Fruit fly (Drosophila melanogaster) whole organism, embryonic: Measurements from ENCODE around the gene CG5050.

Experiments
- Abd-B ChIP-seq: fragments of 200-800 bp; sonication (Bioruptor generic); optimal IDR thresholded peaks from 2 replicates; lab custom pipeline; 2018; ENCODE audit warnings: missing biosample characterization, mild to moderate bottlenecking, missing genetic modification characterization, moderate library complexity
- Bdp1 ChIP-seq: fragments of 200-800 bp; sonication (Bioruptor generic); optimal IDR thresholded peaks from 3 replicates; lab custom pipeline; 2016; ENCODE audit warnings: missing biosample characterization, missing genetic modification characterization
- CG10366 ChIP-seq: fragments of 200-800 bp; sonication (Bioruptor generic); IDR thresholded peaks from 2 replicates; pipeline ENCODE4 v1.3.6; 2022; ENCODE audit warnings: missing biosample characterization, missing genetic modification characterization
- CG10431 ChIP-seq: fragments of 200-800 bp; sonication (Bioruptor generic); optimal IDR thresholded peaks from 3 replicates; lab custom pipeline; 2018; ENCODE audit warnings: missing biosample characterization, mild to moderate bottlenecking, missing genetic modification characterization
- CG10654 ChIP-seq: fragments of 200-800 bp; sonication (Bioruptor generic); optimal IDR thresholded peaks from 2 replicates; lab custom pipeline; 2016; ENCODE audit warnings: missing biosample characterization, missing genetic modification characterization
- CG11456 ChIP-seq: fragments of 200-800 bp; sonication (Bioruptor generic); IDR thresholded peaks from 3 replicates; pipeline ENCODE4 v1.3.6; 2022; ENCODE audit warnings: missing biosample characterization, missing genetic modification characterization
- CG13123 ChIP-seq: fragments of 200-800 bp; sonication (Bioruptor generic); optimal IDR thresholded peaks from 2 replicates; lab custom pipeline; 2016; ENCODE audit warnings: missing biosample characterization, missing genetic modification characterization
- CG15269 ChIP-seq: fragments of 200-800 bp; sonication (Bioruptor generic); optimal IDR thresholded peaks from 2 replicates; lab custom pipeline; 2018; ENCODE audit warnings: missing biosample characterization, mild to moderate bottlenecking, missing genetic modification characterization, moderate library complexity
- CG15696 ChIP-seq: fragments of 200-800 bp; sonication (Bioruptor generic); optimal IDR thresholded peaks from 2 replicates; lab custom pipeline; 2019; ENCODE audit warnings: missing biosample characterization, mild to moderate bottlenecking, missing genetic modification characterization, moderate library complexity
- CG1602 ChIP-seq: fragments of 200-800 bp; sonication (Bioruptor generic); optimal IDR thresholded peaks from 3 replicates; lab custom pipeline; 2016; ENCODE audit warnings: missing biosample characterization, missing genetic modification characterization
- CG1647 ChIP-seq: fragments of 200-800 bp; sonication (Bioruptor generic); optimal IDR thresholded peaks from 3 replicates; lab custom pipeline; 2016; ENCODE audit warnings: missing biosample characterization, missing genetic modification characterization
- CG16779 ChIP-seq: fragments of 200-800 bp; sonication (Bioruptor generic); IDR thresholded peaks from 2 replicates; pipeline ENCODE4 v1.3.6; 2022; ENCODE audit warnings: missing biosample characterization, missing genetic modification characterization
- CG17361 ChIP-seq: fragments of 200-800 bp; sonication (Bioruptor generic); IDR thresholded peaks from 3 replicates; pipeline ENCODE4 v1.3.6; 2022; ENCODE audit warnings: missing biosample characterization, missing genetic modification characterization
- CG18619 ChIP-seq: fragments of 200-800 bp; sonication (Bioruptor generic); optimal IDR thresholded peaks from 3 replicates; lab custom pipeline; 2017; ENCODE audit warnings: missing biosample characterization, mild to moderate bottlenecking, missing genetic modification characterization
- CG2116 ChIP-seq: fragments of 200-800 bp; sonication (Bioruptor generic); optimal IDR thresholded peaks from 3 replicates; lab custom pipeline; 2018; ENCODE audit warnings: missing biosample characterization, mild to moderate bottlenecking, missing genetic modification characterization
- CG2678 ChIP-seq: fragments of 200-800 bp; sonication (Bioruptor generic); optimal IDR thresholded peaks from 3 replicates; lab custom pipeline; 2019; ENCODE audit warnings: missing biosample characterization, mild to moderate bottlenecking, missing genetic modification characterization, moderate library complexity
- CG6765 ChIP-seq: fragments of 200-800 bp; sonication (Bioruptor generic); optimal IDR thresholded peaks from 3 replicates; lab custom pipeline; 2017; ENCODE audit warnings: missing biosample characterization, mild to moderate bottlenecking, missing genetic modification characterization
- CG7556 ChIP-seq: fragments of 200-800 bp; sonication (Bioruptor generic); optimal IDR thresholded peaks from 2 replicates; lab custom pipeline; 2017; ENCODE audit warnings: missing biosample characterization, mild to moderate bottlenecking, missing genetic modification characterization
- CG7963 ChIP-seq: fragments of 200-800 bp; sonication (Bioruptor generic); IDR thresholded peaks from 3 replicates; pipeline ENCODE4 v1.3.6; 2022; ENCODE audit warnings: missing biosample characterization, missing genetic modification characterization; ENCODE audit not compliant: partially characterized antibody
- CG8765 ChIP-seq: fragments of 200-800 bp; sonication (Bioruptor generic); IDR thresholded peaks from 2 replicates; pipeline ENCODE4 v1.3.6; 2022; ENCODE audit warnings: missing biosample characterization, missing genetic modification characterization
- CG8944 ChIP-seq: fragments of 200-800 bp; sonication (Bioruptor generic); optimal IDR thresholded peaks from 3 replicates; lab custom pipeline; 2016; ENCODE audit warnings: missing biosample characterization, missing genetic modification characterization
- Dek ChIP-seq: fragments of 200-800 bp; sonication (Bioruptor generic); optimal IDR thresholded peaks from 3 replicates; lab custom pipeline; 2019; ENCODE audit warnings: missing biosample characterization, mild to moderate bottlenecking, missing genetic modification characterization, moderate library complexity
- Dfd ChIP-seq, 2 experiments: fragments of >200 bp; optimal IDR thresholded peaks; 2 replicates each; lab custom pipeline; 2017; ENCODE audit warnings: missing biosample characterization in 2 of 2, missing genetic modification characterization in 2 of 2
- HLH54F ChIP-seq: fragments of 200-800 bp; sonication (Bioruptor generic); optimal IDR thresholded peaks from 3 replicates; lab custom pipeline; 2016; ENCODE audit warnings: missing biosample characterization, missing genetic modification characterization
- Kr ChIP-seq: fragments of 200-800 bp; sonication (Bioruptor generic); optimal IDR thresholded peaks from 2 replicates; lab custom pipeline; 2017; ENCODE audit warnings: missing biosample characterization, mild to moderate bottlenecking, missing genetic modification characterization
- Max ChIP-seq: fragments of 200-800 bp; sonication (Bioruptor generic); optimal IDR thresholded peaks from 2 replicates; lab custom pipeline; 2016; ENCODE audit warnings: missing biosample characterization, mild to moderate bottlenecking, missing genetic modification characterization
- Pdp1 ChIP-seq, 2 experiments: fragments of 200-800 bp; sonication (Bioruptor generic); optimal IDR thresholded peaks; 3 replicates each; lab custom pipeline; 2016; ENCODE audit warnings: missing biosample characterization in 2 of 2, missing genetic modification characterization in 2 of 2, mild to moderate bottlenecking in 1 of 2, moderate library complexity in 1 of 2
- Side ChIP-seq: fragments of 200-800 bp; sonication (Bioruptor generic); optimal IDR thresholded peaks from 2 replicates; lab custom pipeline; 2016; ENCODE audit warnings: missing biosample characterization, missing genetic modification characterization
- aop ChIP-seq: fragments of 200-800 bp; sonication (Bioruptor generic); IDR thresholded peaks from 2 replicates; pipeline ENCODE4 v1.3.6; 2022; ENCODE audit warnings: missing biosample characterization, missing genetic modification characterization
- ash1 ChIP-seq: fragments of 200-800 bp; sonication (Bioruptor generic); optimal IDR thresholded peaks from 2 replicates; lab custom pipeline; 2018; ENCODE audit warnings: missing biosample characterization, mild to moderate bottlenecking, missing genetic modification characterization
- bab2 ChIP-seq: fragments of 200-800 bp; sonication (Bioruptor generic); optimal IDR thresholded peaks from 2 replicates; lab custom pipeline; 2016; ENCODE audit warnings: missing biosample characterization, missing genetic modification characterization
- cato ChIP-seq: fragments of 200-800 bp; sonication (Bioruptor generic); optimal IDR thresholded peaks from 2 replicates; lab custom pipeline; 2016; ENCODE audit warnings: missing biosample characterization, missing genetic modification characterization, borderline replicate concordance
- chinmo ChIP-seq: fragments of 200-800 bp; sonication (Bioruptor generic); IDR thresholded peaks from 4 replicates; pipeline ENCODE4 v1.3.6; 2022; ENCODE audit warnings: missing biosample characterization, missing genetic modification characterization; ENCODE audit not compliant: partially characterized antibody
- danr ChIP-seq: fragments of 200-800 bp; sonication (Bioruptor generic); IDR thresholded peaks from 2 replicates; pipeline ENCODE4 v1.3.6; 2022; ENCODE audit warnings: missing biosample characterization, missing genetic modification characterization
- esg ChIP-seq: fragments of 200-800 bp; sonication (Bioruptor generic); conservative IDR thresholded peaks from 2 replicates; pipeline ENCODE4 v1.3.6; 2022; ENCODE audit warnings: missing biosample characterization, missing genetic modification characterization
- eve ChIP-seq, 2 experiments: fragments of >200 bp; optimal IDR thresholded peaks; 2 replicates each; lab custom pipeline; 2017; ENCODE audit warnings: missing biosample characterization in 2 of 2, missing genetic modification characterization in 2 of 2
- fd3F ChIP-seq: fragments of 200-800 bp; sonication (Bioruptor generic); optimal IDR thresholded peaks from 2 replicates; lab custom pipeline; 2018; ENCODE audit warnings: missing biosample characterization, mild to moderate bottlenecking, missing genetic modification characterization, moderate library complexity
- gce ChIP-seq: fragments of 200-800 bp; sonication (Bioruptor generic); IDR thresholded peaks from 3 replicates; pipeline ENCODE4 v1.3.6; 2022; ENCODE audit warnings: missing biosample characterization, missing genetic modification characterization
- gfzf ChIP-seq: fragments of 200-800 bp; sonication (Bioruptor generic); optimal IDR thresholded peaks from 2 replicates; lab custom pipeline; 2016; ENCODE audit warnings: missing biosample characterization, mild to moderate bottlenecking, missing genetic modification characterization, moderate library complexity
- grau ChIP-seq: fragments of 200-800 bp; optimal IDR thresholded peaks from 3 replicates; lab custom pipeline; 2019; ENCODE audit warnings: missing biosample characterization, mild to moderate bottlenecking, missing genetic modification characterization, moderate library complexity
- grn ChIP-seq: fragments of 200-800 bp; sonication (Bioruptor generic); optimal IDR thresholded peaks from 3 replicates; lab custom pipeline; 2017; ENCODE audit warnings: missing biosample characterization, missing genetic modification characterization
- gsb ChIP-seq: fragments of 200-800 bp; sonication (Bioruptor generic); IDR thresholded peaks from 2 replicates; pipeline ENCODE4 v1.3.6; 2022; ENCODE audit warnings: missing biosample characterization, missing genetic modification characterization
- gt ChIP-seq: fragments of 200-800 bp; sonication (Bioruptor generic); IDR thresholded peaks from 2 replicates; pipeline ENCODE4 v1.3.6; 2022; ENCODE audit warnings: missing biosample characterization, missing genetic modification characterization
- pita ChIP-seq: fragments of 200-800 bp; sonication (Bioruptor generic); optimal IDR thresholded peaks from 2 replicates; lab custom pipeline; 2017; ENCODE audit warnings: missing biosample characterization, mild to moderate bottlenecking, missing genetic modification characterization
- rib ChIP-seq: fragments of 200-800 bp; sonication (Bioruptor generic); IDR thresholded peaks from 2 replicates; pipeline ENCODE4 v1.3.6; 2022; ENCODE audit warnings: missing biosample characterization, missing genetic modification characterization
- scrt ChIP-seq: fragments of 200-800 bp; sonication (Bioruptor generic); optimal IDR thresholded peaks from 2 replicates; lab custom pipeline; 2018; ENCODE audit warnings: missing biosample characterization, mild to moderate bottlenecking, missing genetic modification characterization, moderate library complexity
- sqz ChIP-seq: fragments of 200-800 bp; sonication (Bioruptor generic); optimal IDR thresholded peaks from 3 replicates; lab custom pipeline; 2018; ENCODE audit warnings: missing biosample characterization, mild to moderate bottlenecking, missing genetic modification characterization
- sug ChIP-seq: fragments of 200-800 bp; optimal IDR thresholded peaks from 2 replicates; lab custom pipeline; 2019; ENCODE audit warnings: missing biosample characterization, mild to moderate bottlenecking, missing genetic modification characterization, moderate library complexity
- tll ChIP-seq, 2 experiments: fragments of 200-800 bp in 1 of 2; fragments of >200 bp in 1 of 2; sonication (Bioruptor generic) in 1 of 2; optimal IDR thresholded peaks; 2 replicates each; lab custom pipeline; 2017 to 2019; ENCODE audit warnings: missing biosample characterization in 2 of 2, missing genetic modification characterization in 2 of 2, mild to moderate bottlenecking in 1 of 2, moderate library complexity in 1 of 2
- tx ChIP-seq: fragments of 200-800 bp; sonication (Bioruptor generic); optimal IDR thresholded peaks from 2 replicates; lab custom pipeline; 2016; ENCODE audit warnings: missing biosample characterization, missing genetic modification characterization
- zf30C ChIP-seq: fragments of 200-800 bp; sonication (Bioruptor generic); optimal IDR thresholded peaks from 3 replicates; lab custom pipeline; 2018; ENCODE audit warnings: missing biosample characterization, mild to moderate bottlenecking, missing genetic modification characterization

CG5050 gene

dm6 chr2L:17427929-17428456, 24.7 kb upstream of the CG5050 start (continued):
- TF ChIP-seq tll (GFP tag; optimal IDR thresholded peaks at IDR 0.05; lab: Kevin White, UChicago) = no peak
- no peak for TF ChIP-seq CG1602 (GFP tag; lab: Kevin White, UChicago)
- no peak for TF ChIP-seq Kr
- no peak for TF ChIP-seq CG7556
- TF ChIP-seq rib (GFP tag; lab: Robert Waterston, UW) = no peak
- no peak for TF ChIP-seq CG18619
- no peak for TF ChIP-seq CG8944 (GFP tag; lab: Kevin White, UChicago)
- no peak for TF ChIP-seq HLH54F
- peak; percentile 21 for TF ChIP-seq grn (GFP tag; lab: Kevin White, UChicago)
- no peak for TF ChIP-seq CG1647
- no peak for TF ChIP-seq CG10654
- TF ChIP-seq CG7963 (GFP tag; lab: Robert Waterston, UW) = no peak
- no peak for TF ChIP-seq zf30C (GFP tag; lab: Kevin White, UChicago)
- TF ChIP-seq pita (GFP tag; lab: Kevin White, UChicago) = no peak
- TF ChIP-seq ash1 = no peak
- TF ChIP-seq cato (GFP tag; lab: Kevin White, UChicago) = no peak
- TF ChIP-seq CG10431 (GFP tag; lab: Kevin White, UChicago) = no peak
- TF ChIP-seq gsb (GFP tag; lab: Robert Waterston, UW) = no peak
- TF ChIP-seq CG11456 (GFP tag; lab: Robert Waterston, UW) = no peak
- TF ChIP-seq sqz (GFP tag; lab: Kevin White, UChicago) = no peak
- TF ChIP-seq CG2116 (GFP tag; lab: Kevin White, UChicago) = no peak
- TF ChIP-seq grau (tag; lab: Kevin White, UChicago) = peak; percentile 5
- no peak; the same call in 2 of the 3 replicates for TF ChIP-seq gce (GFP tag; lab: Robert Waterston, UW)
- TF ChIP-seq fd3F (GFP tag; lab: Kevin White, UChicago) = no peak
- TF ChIP-seq CG15269 (tag; lab: Kevin White, UChicago) = peak; percentile 38
- no peak for TF ChIP-seq CG16779 (GFP tag; lab: Robert Waterston, UW)
- no peak for TF ChIP-seq CG15696 (tag; lab: Kevin White, UChicago)
- no peak for TF ChIP-seq CG6765 (GFP tag; lab: Kevin White, UChicago)
- TF ChIP-seq Max (GFP tag; lab: Kevin White, UChicago) = no peak
- no peak for TF ChIP-seq aop (GFP tag; lab: Robert Waterston, UW)
- TF ChIP-seq tx (GFP tag; lab: Kevin White, UChicago) = no peak
- no peak for TF ChIP-seq scrt (GFP tag; lab: Kevin White, UChicago)
- no peak for TF ChIP-seq Side (GFP tag; lab: Kevin White, UChicago)
- no peak for TF ChIP-seq gt
- TF ChIP-seq gfzf (GFP tag; lab: Kevin White, UChicago) = no peak
- TF ChIP-seq danr (GFP tag; lab: Robert Waterston, UW) = no peak
- TF ChIP-seq CG8765 (GFP tag; lab: Robert Waterston, UW) = no peak
- no peak for TF ChIP-seq eve (GFP tag; optimal IDR thresholded peaks at IDR 0.05; lab: Kevin White, UChicago)
- TF ChIP-seq CG17361 = no peak
- no peak for TF ChIP-seq CG13123
- peak; percentile 29 for TF ChIP-seq sug (tag; lab: Kevin White, UChicago)
- peak; percentile 98 for TF ChIP-seq chinmo (GFP tag; lab: Robert Waterston, UW)
- no peak for TF ChIP-seq Abd-B (GFP tag; lab: Kevin White, UChicago)
- no peak for TF ChIP-seq Dfd (GFP tag; optimal IDR thresholded peaks at IDR 0.05; lab: Kevin White, UChicago)
- no peak for TF ChIP-seq CG10366
- peak in 1 of 2 experiments; percentile 53 for TF ChIP-seq Pdp1 (GFP tag; optimal IDR thresholded peaks at IDR 0.05; lab: Kevin White, UChicago)
- no peak for TF ChIP-seq Dek (tag; lab: Kevin White, UChicago)
- TF ChIP-seq bab2 (GFP tag; lab: Kevin White, UChicago) = no peak
- no peak for TF ChIP-seq Bdp1 (GFP tag; lab: Kevin White, UChicago)
- TF ChIP-seq esg (GFP tag; lab: Robert Waterston, UW) = no peak
- TF ChIP-seq CG2678 (tag; lab: Kevin White, UChicago) = peak; percentile 19
